Fruit fly (Drosophila melanogaster) whole organism, prepupa: ENCODE results near the gene qin.
A peak's percentile ranks its signal among the peaks of the same experiment; 100 is the strongest.

Source experiments
- Blimp-1 ChIP-seq: fragments of 200-800 bp; sonication (Bioruptor generic); optimal IDR thresholded peaks from 3 replicates; lab custom pipeline; 2017; ENCODE audit warnings: missing biosample characterization, missing genetic modification characterization, mild to moderate bottlenecking, moderate library complexity, missing genetic modification reagents
- CG10631 ChIP-seq: fragments of 200-800 bp; sonication (Bioruptor generic); optimal IDR thresholded peaks from 2 replicates; lab custom pipeline; 2016; ENCODE audit warnings: missing biosample characterization, missing genetic modification characterization
- CG11294 ChIP-seq: fragments of 200-800 bp; sonication (Bioruptor generic); IDR thresholded peaks from 2 replicates; pipeline ENCODE4 v1.3.6; 2022; ENCODE audit warnings: missing biosample characterization, missing genetic modification characterization
- CG11762 ChIP-seq: fragments of 200-800 bp; sonication (Bioruptor generic); optimal IDR thresholded peaks from 3 replicates; lab custom pipeline; 2016; ENCODE audit warnings: missing biosample characterization, missing genetic modification characterization; ENCODE audit not compliant: insufficient read depth
- CG15336 ChIP-seq: fragments of 200-800 bp; sonication (Bioruptor generic); IDR thresholded peaks from 2 replicates; pipeline ENCODE4 v1.3.6; 2022; ENCODE audit warnings: missing biosample characterization, missing genetic modification characterization
- CG1621 ChIP-seq: fragments of 200-800 bp; sonication (Bioruptor generic); optimal IDR thresholded peaks from 3 replicates; lab custom pipeline; 2018; ENCODE audit warnings: missing biosample characterization, mild to moderate bottlenecking, missing genetic modification characterization
- CG32006 ChIP-seq: fragments of 200-800 bp; sonication (Bioruptor generic); optimal IDR thresholded peaks from 3 replicates; lab custom pipeline; 2017; ENCODE audit warnings: missing biosample characterization, mild to moderate bottlenecking, missing genetic modification characterization
- CG34406 ChIP-seq: fragments of 200-800 bp; sonication (Bioruptor generic); optimal IDR thresholded peaks from 3 replicates; lab custom pipeline; 2016; ENCODE audit warnings: missing biosample characterization, missing genetic modification characterization
- CG3919 ChIP-seq: fragments of 200-800 bp; sonication (Bioruptor generic); optimal IDR thresholded peaks from 3 replicates; lab custom pipeline; 2016; ENCODE audit warnings: missing biosample characterization, missing genetic modification characterization
- CG4318 ChIP-seq: fragments of 200-800 bp; sonication (Bioruptor generic); optimal IDR thresholded peaks from 3 replicates; lab custom pipeline; 2017; ENCODE audit warnings: missing biosample characterization, mild to moderate bottlenecking, missing genetic modification characterization
- CG6163 ChIP-seq: fragments of 200-800 bp; sonication (Bioruptor generic); IDR thresholded peaks from 3 replicates; pipeline ENCODE4 v1.3.6; 2022; ENCODE audit warnings: missing biosample characterization, missing genetic modification characterization
- CG6276 ChIP-seq: fragments of 200-800 bp; sonication (Bioruptor generic); optimal IDR thresholded peaks from 2 replicates; lab custom pipeline; 2017; ENCODE audit warnings: missing biosample characterization, mild to moderate bottlenecking, missing genetic modification characterization
- CG6854 ChIP-seq: fragments of 200-800 bp; sonication (Bioruptor generic); optimal IDR thresholded peaks from 2 replicates; lab custom pipeline; 2017; ENCODE audit warnings: missing biosample characterization, mild to moderate bottlenecking, missing genetic modification characterization
- CG7368 ChIP-seq: fragments of 200-800 bp; sonication (Bioruptor generic); optimal IDR thresholded peaks from 3 replicates; lab custom pipeline; 2016; ENCODE audit warnings: missing biosample characterization, missing genetic modification characterization
- CG8119 ChIP-seq: fragments of 200-800 bp; sonication (Bioruptor generic); IDR thresholded peaks from 3 replicates; pipeline ENCODE4 v1.3.6; 2022; ENCODE audit warnings: missing biosample characterization, missing genetic modification characterization
- CG8319 ChIP-seq: fragments of 200-800 bp; sonication (Bioruptor generic); optimal IDR thresholded peaks from 3 replicates; lab custom pipeline; 2016; ENCODE audit warnings: missing biosample characterization, missing genetic modification characterization
- CG8632 ChIP-seq: fragments of 200-800 bp; sonication (Bioruptor generic); optimal IDR thresholded peaks from 3 replicates; lab custom pipeline; 2016; ENCODE audit warnings: missing biosample characterization, missing genetic modification characterization
- CG9139 ChIP-seq: fragments of 200-800 bp; sonication (Bioruptor generic); optimal IDR thresholded peaks from 3 replicates; lab custom pipeline; 2017; ENCODE audit warnings: missing biosample characterization, mild to moderate bottlenecking, missing genetic modification characterization
- Eip75B ChIP-seq: fragments of 200-800 bp; sonication (Bioruptor generic); optimal IDR thresholded peaks from 3 replicates; lab custom pipeline; 2016; ENCODE audit warnings: missing biosample characterization, missing genetic modification characterization
- Eip78C ChIP-seq: fragments of 200-800 bp; sonication (Bioruptor generic); peaks from one replicate; lab custom pipeline; 2016; ENCODE audit warnings: missing biosample characterization, missing genetic modification characterization
- Eip93F ChIP-seq: fragments of 200-800 bp; sonication (Bioruptor generic); optimal IDR thresholded peaks from 2 replicates; lab custom pipeline; 2016; ENCODE audit warnings: missing biosample characterization, mild to moderate bottlenecking, missing genetic modification characterization
- Ets96B ChIP-seq: fragments of 200-800 bp; optimal IDR thresholded peaks from 2 replicates; lab custom pipeline; 2019; ENCODE audit warnings: missing biosample characterization, mild to moderate bottlenecking, missing genetic modification characterization, moderate library complexity
- Gug ChIP-seq: fragments of 200-800 bp; sonication (Bioruptor generic); IDR thresholded peaks from 2 replicates; pipeline ENCODE4 v1.3.6; 2022; ENCODE audit warnings: missing biosample characterization, missing genetic modification characterization
- Hr38 ChIP-seq: sonication (Bioruptor generic); optimal IDR thresholded peaks from 2 replicates; lab custom pipeline; 2016; ENCODE audit warnings: missing biosample characterization, missing genetic modification characterization
- Hr39 ChIP-seq: fragments of 200-800 bp; sonication (Bioruptor generic); optimal IDR thresholded peaks from 2 replicates; lab custom pipeline; 2016; ENCODE audit warnings: missing biosample characterization, missing genetic modification characterization
- Hr4 ChIP-seq: fragments of 200-800 bp; sonication (Bioruptor generic); optimal IDR thresholded peaks from 3 replicates; lab custom pipeline; 2016; ENCODE audit warnings: missing biosample characterization, missing genetic modification characterization
- Lpt ChIP-seq: fragments of 200-800 bp; sonication (Bioruptor generic); optimal IDR thresholded peaks from 3 replicates; lab custom pipeline; 2016; ENCODE audit warnings: missing biosample characterization, missing genetic modification characterization
- Met ChIP-seq: fragments of 200-800 bp; sonication (Bioruptor generic); optimal IDR thresholded peaks from 3 replicates; lab custom pipeline; 2016; ENCODE audit warnings: missing biosample characterization, missing genetic modification characterization
- OdsH ChIP-seq: fragments of 200-800 bp; sonication (Bioruptor generic); optimal IDR thresholded peaks from 3 replicates; lab custom pipeline; 2016; ENCODE audit warnings: missing biosample characterization, missing genetic modification characterization
- Sox102F ChIP-seq: fragments of 200-800 bp; sonication (Bioruptor generic); optimal IDR thresholded peaks from 2 replicates; lab custom pipeline; 2016; ENCODE audit warnings: missing biosample characterization, mild to moderate bottlenecking, missing genetic modification characterization
- Sox14 ChIP-seq: fragments of 200-800 bp; sonication (Bioruptor generic); optimal IDR thresholded peaks from 3 replicates; lab custom pipeline; 2016; ENCODE audit warnings: missing biosample characterization, missing genetic modification characterization
- achi ChIP-seq: fragments of 200-800 bp; sonication (Bioruptor generic); optimal IDR thresholded peaks from 3 replicates; lab custom pipeline; 2016; ENCODE audit warnings: missing biosample characterization, missing genetic modification characterization
- acj6 ChIP-seq: fragments of 200-800 bp; sonication (Bioruptor generic); optimal IDR thresholded peaks from 3 replicates; lab custom pipeline; 2016; ENCODE audit warnings: missing biosample characterization, missing genetic modification characterization
- cyc ChIP-seq: fragments of 200-800 bp; sonication (Bioruptor generic); optimal IDR thresholded peaks from 3 replicates; lab custom pipeline; 2016; ENCODE audit warnings: missing biosample characterization, missing genetic modification characterization
- dac ChIP-seq: fragments of 200-800 bp; sonication (Bioruptor generic); optimal IDR thresholded peaks from 2 replicates; lab custom pipeline; 2017; ENCODE audit warnings: missing biosample characterization, mild to moderate bottlenecking, missing genetic modification characterization
- dsx ChIP-seq: fragments of 200-800 bp; optimal IDR thresholded peaks from 3 replicates; lab custom pipeline; 2019; ENCODE audit warnings: missing biosample characterization, mild to moderate bottlenecking, missing genetic modification characterization, moderate library complexity; ENCODE audit not compliant: poor library complexity, severe bottlenecking
- eg ChIP-seq: fragments of 200-800 bp; sonication (Bioruptor generic); IDR thresholded peaks from 3 replicates; pipeline ENCODE4 v1.3.6; 2022; ENCODE audit warnings: missing biosample characterization, missing genetic modification characterization
- esn ChIP-seq: fragments of 200-800 bp; sonication (Bioruptor generic); optimal IDR thresholded peaks from 2 replicates; lab custom pipeline; 2016; ENCODE audit warnings: missing biosample characterization, mild to moderate bottlenecking, missing genetic modification characterization, moderate library complexity
- net ChIP-seq: fragments of 200-800 bp; sonication (Bioruptor generic); optimal IDR thresholded peaks from 3 replicates; lab custom pipeline; 2016; ENCODE audit warnings: missing biosample characterization, missing genetic modification characterization
- pdm3 ChIP-seq: fragments of 200-800 bp; sonication (Bioruptor generic); optimal IDR thresholded peaks from 3 replicates; lab custom pipeline; 2016; ENCODE audit warnings: missing biosample characterization, missing genetic modification characterization
- salr ChIP-seq, 2 experiments: fragments of 200-800 bp; sonication (Bioruptor generic); optimal IDR thresholded peaks; 3 replicates each; lab custom pipeline; 2016 to 2018; ENCODE audit warnings: missing biosample characterization in 2 of 2, missing genetic modification characterization in 2 of 2, mild to moderate bottlenecking in 1 of 2
- ss ChIP-seq, 2 experiments: fragments of 200-800 bp; sonication (Bioruptor generic); optimal IDR thresholded peaks; 2 replicates in 1 of 2; 3 replicates in 1 of 2; lab custom pipeline; 2017 to 2018; ENCODE audit warnings: mild to moderate bottlenecking in 2 of 2, missing biosample characterization in 2 of 2, missing genetic modification characterization in 2 of 2, moderate library complexity in 1 of 2
- svp ChIP-seq: fragments of 200-800 bp; sonication (Bioruptor generic); peaks from one replicate; lab custom pipeline; 2016; ENCODE audit warnings: missing biosample characterization, missing genetic modification characterization

The qin gene

DNA sequence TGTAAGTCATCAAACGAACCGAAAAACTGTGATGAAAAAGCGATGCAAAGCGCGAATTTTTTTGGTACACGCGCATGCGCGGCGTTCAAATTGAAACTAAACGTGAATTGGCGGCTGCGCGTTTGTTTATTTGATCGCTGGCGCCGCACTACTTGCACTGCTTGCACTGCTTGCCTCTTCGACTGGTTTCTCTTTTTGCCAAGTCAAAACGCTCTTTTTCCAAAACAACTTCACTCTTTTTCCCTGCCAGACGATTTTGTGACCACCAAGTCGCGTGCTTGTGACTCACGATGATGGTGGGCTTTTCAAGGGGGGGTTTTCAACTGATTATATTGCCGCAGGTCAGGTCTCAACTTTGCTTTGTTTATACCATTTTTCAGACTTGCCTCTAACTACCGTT is 30.4 kb downstream of the qin start, which contains the start of gene CG14304:
TSS of gene CG14304 (minus strand) at position 98 of the 400 bp plus-strand sequence.
- TF ChIP-seq Hr38 (GFP tag; lab: Kevin White, UChicago): no peak
- peak in 1 of 2 experiments; percentile 30 for TF ChIP-seq ss (GFP tag; optimal IDR thresholded peaks at IDR 0.05; lab: Kevin White, UChicago)
- TF ChIP-seq CG8632 (GFP tag; lab: Kevin White, UChicago): no peak
- TF ChIP-seq CG7368 (GFP tag; lab: Kevin White, UChicago): no peak
- peak; percentile 44; the same call in 1 of the 3 replicates for TF ChIP-seq eg (GFP tag; lab: Robert Waterston, UW)
- TF ChIP-seq Blimp-1 (GFP tag; lab: Kevin White, UChicago): no peak
- no peak for TF ChIP-seq CG9139
- TF ChIP-seq CG6163 (GFP tag; lab: Robert Waterston, UW): no peak
- no peak for TF ChIP-seq dac (GFP tag; lab: Kevin White, UChicago)

- TF ChIP-seq CG3919: peak; percentile 54
- TF ChIP-seq CG1621 (tag; lab: Kevin White, UChicago): no peak
- TF ChIP-seq Blimp-1 (GFP tag; lab: Kevin White, UChicago): no peak
- TF ChIP-seq Lpt (GFP tag; lab: Kevin White, UChicago): peak; percentile 20
- TF ChIP-seq Eip93F (GFP tag; lab: Kevin White, UChicago): no peak
- TF ChIP-seq CG11294 (GFP tag; lab: Robert Waterston, UW): peak; percentile 42; the same call in 1 of the 2 replicates
- peak; percentile 39; the same call in 1 of the 2 replicates for TF ChIP-seq Gug (GFP tag; lab: Robert Waterston, UW)
- peak; percentile 74 for TF ChIP-seq eg (GFP tag; lab: Robert Waterston, UW)
- TF ChIP-seq achi: peak; percentile 49
- TF ChIP-seq CG8119 (GFP tag; lab: Robert Waterston, UW): peak; percentile 83
- peak; percentile 32 for TF ChIP-seq acj6 (GFP tag; lab: Kevin White, UChicago)
- TF ChIP-seq svp: peak; percentile 47
- peak in 1 of 2 experiments; percentile 48 for TF ChIP-seq salr (GFP tag; optimal IDR thresholded peaks at IDR 0.05; lab: Kevin White, UChicago)
- TF ChIP-seq CG6276 (GFP tag; lab: Kevin White, UChicago): peak; percentile 75
- TF ChIP-seq Met (GFP tag; lab: Kevin White, UChicago): peak; percentile 1
- TF ChIP-seq esn (GFP tag; lab: Kevin White, UChicago): no peak
- TF ChIP-seq Hr4 (GFP tag; lab: Kevin White, UChicago): peak; percentile 82
- peak; percentile 53 for TF ChIP-seq pdm3 (GFP tag; lab: Kevin White, UChicago)
- peak; percentile 73 for TF ChIP-seq CG32006
- TF ChIP-seq CG10631 (GFP tag; lab: Kevin White, UChicago): peak; percentile 26
- peak; percentile 38 for TF ChIP-seq net (GFP tag; lab: Kevin White, UChicago)
- peak; percentile 69 for TF ChIP-seq CG6163 (GFP tag; lab: Robert Waterston, UW)
- TF ChIP-seq CG11762: peak; percentile 10
- no peak for TF ChIP-seq CG34406 (GFP tag; lab: Kevin White, UChicago)
- peak; percentile 1 for TF ChIP-seq cyc
- no peak for TF ChIP-seq Sox102F
- TF ChIP-seq Ets96B (tag; lab: Kevin White, UChicago): no peak
- peak; percentile 53 for TF ChIP-seq CG4318 (GFP tag; lab: Kevin White, UChicago)
- peak; percentile 81 for TF ChIP-seq CG15336 (GFP tag; lab: Robert Waterston, UW)
- TF ChIP-seq OdsH (GFP tag; lab: Kevin White, UChicago): peak; percentile 49
- peak; percentile 79 for TF ChIP-seq Eip78C (GFP tag; lab: Kevin White, UChicago)
- peak; percentile 13 for TF ChIP-seq Sox14 (GFP tag; lab: Kevin White, UChicago)
These were observed 33.7 kb downstream of the qin start for dm6 chr3R:18624541-18624940.

dm6 chr3R:18628311-18628811 is 37.5 kb downstream of the qin start:
- no peak for TF ChIP-seq Ets96B (tag; lab: Kevin White, UChicago)
- no peak for TF ChIP-seq Sox14 (GFP tag; lab: Kevin White, UChicago)
- peak; percentile 2 for TF ChIP-seq CG6276 (GFP tag; lab: Kevin White, UChicago)
- TF ChIP-seq svp: peak; percentile 83
- peak; percentile 10 for TF ChIP-seq CG1621 (tag; lab: Kevin White, UChicago)
- TF ChIP-seq Hr39 (GFP tag; lab: Kevin White, UChicago): no peak
- no peak for TF ChIP-seq CG6854 (GFP tag; lab: Kevin White, UChicago)
- TF ChIP-seq dsx (GFP tag; lab: Kevin White, UChicago): peak; percentile 13
- no peak for TF ChIP-seq dac (GFP tag; lab: Kevin White, UChicago)
- no peak for TF ChIP-seq CG10631 (GFP tag; lab: Kevin White, UChicago)
- no peak for TF ChIP-seq CG8319 (GFP tag; lab: Kevin White, UChicago)
- TF ChIP-seq CG3919: no peak
- peak; percentile 56 for TF ChIP-seq Eip78C (GFP tag; lab: Kevin White, UChicago)
- peak; percentile 4 for TF ChIP-seq Eip75B (GFP tag; lab: Kevin White, UChicago)
- no peak for TF ChIP-seq Met (GFP tag; lab: Kevin White, UChicago)
- 0 out of 3 replicates have a peak, but pooled peaks have one; percentile 10 for TF ChIP-seq CG6163 (GFP tag; lab: Robert Waterston, UW)
